Fruit fly (Drosophila melanogaster) whole organism, prepupa: ENCODE results near the gene S-Lap1.

Experiments used
- Blimp-1 ChIP-seq: fragments of 200-800 bp; sonication (Bioruptor generic); optimal IDR thresholded peaks from 3 replicates; lab custom pipeline; 2017; ENCODE audit warnings: missing biosample characterization, missing genetic modification characterization, mild to moderate bottlenecking, moderate library complexity, missing genetic modification reagents
- CG10669 ChIP-seq: fragments of 200-800 bp; sonication (Bioruptor generic); optimal IDR thresholded peaks from 3 replicates; lab custom pipeline; 2018; ENCODE audit warnings: missing biosample characterization, mild to moderate bottlenecking, missing genetic modification characterization, moderate library complexity
- CG11294 ChIP-seq: fragments of 200-800 bp; sonication (Bioruptor generic); IDR thresholded peaks from 2 replicates; pipeline ENCODE4 v1.3.6; 2022; ENCODE audit warnings: missing biosample characterization, missing genetic modification characterization
- CG11762 ChIP-seq: fragments of 200-800 bp; sonication (Bioruptor generic); optimal IDR thresholded peaks from 3 replicates; lab custom pipeline; 2016; ENCODE audit warnings: missing biosample characterization, missing genetic modification characterization; ENCODE audit not compliant: insufficient read depth
- CG11902 ChIP-seq: fragments of 200-800 bp; sonication (Bioruptor generic); optimal IDR thresholded peaks from 3 replicates; lab custom pipeline; 2016; ENCODE audit warnings: missing biosample characterization, missing genetic modification characterization
- CG15336 ChIP-seq: fragments of 200-800 bp; sonication (Bioruptor generic); IDR thresholded peaks from 2 replicates; pipeline ENCODE4 v1.3.6; 2022; ENCODE audit warnings: missing biosample characterization, missing genetic modification characterization
- CG1621 ChIP-seq: fragments of 200-800 bp; sonication (Bioruptor generic); optimal IDR thresholded peaks from 3 replicates; lab custom pipeline; 2018; ENCODE audit warnings: missing biosample characterization, mild to moderate bottlenecking, missing genetic modification characterization
- CG16779 ChIP-seq: fragments of 200-800 bp; sonication (Bioruptor generic); optimal IDR thresholded peaks from 3 replicates; lab custom pipeline; 2017; ENCODE audit warnings: missing biosample characterization, mild to moderate bottlenecking, missing genetic modification characterization
- CG31627 ChIP-seq: fragments of 200-800 bp; sonication (Bioruptor generic); optimal IDR thresholded peaks from 3 replicates; lab custom pipeline; 2016; ENCODE audit warnings: missing biosample characterization, missing genetic modification characterization
- CG32006 ChIP-seq: fragments of 200-800 bp; sonication (Bioruptor generic); optimal IDR thresholded peaks from 3 replicates; lab custom pipeline; 2017; ENCODE audit warnings: missing biosample characterization, mild to moderate bottlenecking, missing genetic modification characterization
- CG6163 ChIP-seq: fragments of 200-800 bp; sonication (Bioruptor generic); IDR thresholded peaks from 3 replicates; pipeline ENCODE4 v1.3.6; 2022; ENCODE audit warnings: missing biosample characterization, missing genetic modification characterization
- CG6276 ChIP-seq: fragments of 200-800 bp; sonication (Bioruptor generic); optimal IDR thresholded peaks from 2 replicates; lab custom pipeline; 2017; ENCODE audit warnings: missing biosample characterization, mild to moderate bottlenecking, missing genetic modification characterization
- CG6792 ChIP-seq: fragments of 200-800 bp; sonication (Bioruptor generic); optimal IDR thresholded peaks from 3 replicates; lab custom pipeline; 2016; ENCODE audit warnings: missing biosample characterization, missing genetic modification characterization
- CG6854 ChIP-seq: fragments of 200-800 bp; sonication (Bioruptor generic); optimal IDR thresholded peaks from 2 replicates; lab custom pipeline; 2017; ENCODE audit warnings: missing biosample characterization, mild to moderate bottlenecking, missing genetic modification characterization
- CG8119 ChIP-seq: fragments of 200-800 bp; sonication (Bioruptor generic); IDR thresholded peaks from 3 replicates; pipeline ENCODE4 v1.3.6; 2022; ENCODE audit warnings: missing biosample characterization, missing genetic modification characterization
- CG8319 ChIP-seq: fragments of 200-800 bp; sonication (Bioruptor generic); optimal IDR thresholded peaks from 3 replicates; lab custom pipeline; 2016; ENCODE audit warnings: missing biosample characterization, missing genetic modification characterization
- CG8632 ChIP-seq: fragments of 200-800 bp; sonication (Bioruptor generic); optimal IDR thresholded peaks from 3 replicates; lab custom pipeline; 2016; ENCODE audit warnings: missing biosample characterization, missing genetic modification characterization
- Eip75B ChIP-seq: fragments of 200-800 bp; sonication (Bioruptor generic); optimal IDR thresholded peaks from 3 replicates; lab custom pipeline; 2016; ENCODE audit warnings: missing biosample characterization, missing genetic modification characterization
- Eip78C ChIP-seq: fragments of 200-800 bp; sonication (Bioruptor generic); peaks from one replicate; lab custom pipeline; 2016; ENCODE audit warnings: missing biosample characterization, missing genetic modification characterization
- Eip93F ChIP-seq: fragments of 200-800 bp; sonication (Bioruptor generic); optimal IDR thresholded peaks from 2 replicates; lab custom pipeline; 2016; ENCODE audit warnings: missing biosample characterization, mild to moderate bottlenecking, missing genetic modification characterization
- Ets21C ChIP-seq: fragments of 200-800 bp; sonication (Bioruptor generic); optimal IDR thresholded peaks from 3 replicates; lab custom pipeline; 2016; ENCODE audit warnings: missing biosample characterization, missing genetic modification characterization
- Ets96B ChIP-seq: fragments of 200-800 bp; optimal IDR thresholded peaks from 2 replicates; lab custom pipeline; 2019; ENCODE audit warnings: missing biosample characterization, mild to moderate bottlenecking, missing genetic modification characterization, moderate library complexity
- Gug ChIP-seq: fragments of 200-800 bp; sonication (Bioruptor generic); IDR thresholded peaks from 2 replicates; pipeline ENCODE4 v1.3.6; 2022; ENCODE audit warnings: missing biosample characterization, missing genetic modification characterization
- Hr39 ChIP-seq: fragments of 200-800 bp; sonication (Bioruptor generic); optimal IDR thresholded peaks from 2 replicates; lab custom pipeline; 2016; ENCODE audit warnings: missing biosample characterization, missing genetic modification characterization
- Hr4 ChIP-seq: fragments of 200-800 bp; sonication (Bioruptor generic); optimal IDR thresholded peaks from 3 replicates; lab custom pipeline; 2016; ENCODE audit warnings: missing biosample characterization, missing genetic modification characterization
- Lpt ChIP-seq: fragments of 200-800 bp; sonication (Bioruptor generic); optimal IDR thresholded peaks from 3 replicates; lab custom pipeline; 2016; ENCODE audit warnings: missing biosample characterization, missing genetic modification characterization
- Met ChIP-seq: fragments of 200-800 bp; sonication (Bioruptor generic); optimal IDR thresholded peaks from 3 replicates; lab custom pipeline; 2016; ENCODE audit warnings: missing biosample characterization, missing genetic modification characterization
- OdsH ChIP-seq: fragments of 200-800 bp; sonication (Bioruptor generic); optimal IDR thresholded peaks from 3 replicates; lab custom pipeline; 2016; ENCODE audit warnings: missing biosample characterization, missing genetic modification characterization
- Smox ChIP-seq: fragments of 200-800 bp; sonication (Bioruptor generic); optimal IDR thresholded peaks from 3 replicates; lab custom pipeline; 2016; ENCODE audit warnings: missing biosample characterization, missing genetic modification characterization
- Sox102F ChIP-seq: fragments of 200-800 bp; sonication (Bioruptor generic); optimal IDR thresholded peaks from 2 replicates; lab custom pipeline; 2016; ENCODE audit warnings: missing biosample characterization, mild to moderate bottlenecking, missing genetic modification characterization
- Sox15 ChIP-seq: fragments of 200-800 bp; sonication (Bioruptor generic); optimal IDR thresholded peaks from 3 replicates; lab custom pipeline; 2016; ENCODE audit warnings: missing biosample characterization, missing genetic modification characterization
- achi ChIP-seq: fragments of 200-800 bp; sonication (Bioruptor generic); optimal IDR thresholded peaks from 3 replicates; lab custom pipeline; 2016; ENCODE audit warnings: missing biosample characterization, missing genetic modification characterization
- acj6 ChIP-seq: fragments of 200-800 bp; sonication (Bioruptor generic); optimal IDR thresholded peaks from 3 replicates; lab custom pipeline; 2016; ENCODE audit warnings: missing biosample characterization, missing genetic modification characterization
- dac ChIP-seq: fragments of 200-800 bp; sonication (Bioruptor generic); optimal IDR thresholded peaks from 2 replicates; lab custom pipeline; 2017; ENCODE audit warnings: missing biosample characterization, mild to moderate bottlenecking, missing genetic modification characterization
- dsx ChIP-seq: fragments of 200-800 bp; optimal IDR thresholded peaks from 3 replicates; lab custom pipeline; 2019; ENCODE audit warnings: missing biosample characterization, mild to moderate bottlenecking, missing genetic modification characterization, moderate library complexity; ENCODE audit not compliant: poor library complexity, severe bottlenecking
- esn ChIP-seq: fragments of 200-800 bp; sonication (Bioruptor generic); optimal IDR thresholded peaks from 2 replicates; lab custom pipeline; 2016; ENCODE audit warnings: missing biosample characterization, mild to moderate bottlenecking, missing genetic modification characterization, moderate library complexity
- lz ChIP-seq: fragments of 200-800 bp; sonication (Bioruptor generic); optimal IDR thresholded peaks from 3 replicates; lab custom pipeline; 2016; ENCODE audit warnings: missing biosample characterization, missing genetic modification characterization
- net ChIP-seq: fragments of 200-800 bp; sonication (Bioruptor generic); optimal IDR thresholded peaks from 3 replicates; lab custom pipeline; 2016; ENCODE audit warnings: missing biosample characterization, missing genetic modification characterization
- pdm3 ChIP-seq: fragments of 200-800 bp; sonication (Bioruptor generic); optimal IDR thresholded peaks from 3 replicates; lab custom pipeline; 2016; ENCODE audit warnings: missing biosample characterization, missing genetic modification characterization
- salr ChIP-seq, 2 experiments: fragments of 200-800 bp; sonication (Bioruptor generic); optimal IDR thresholded peaks; 3 replicates each; lab custom pipeline; 2016 to 2018; ENCODE audit warnings: missing biosample characterization in 2 of 2, missing genetic modification characterization in 2 of 2, mild to moderate bottlenecking in 1 of 2
- ss ChIP-seq, 2 experiments: fragments of 200-800 bp; sonication (Bioruptor generic); optimal IDR thresholded peaks; 2 replicates in 1 of 2; 3 replicates in 1 of 2; lab custom pipeline; 2017 to 2018; ENCODE audit warnings: mild to moderate bottlenecking in 2 of 2, missing biosample characterization in 2 of 2, missing genetic modification characterization in 2 of 2, moderate library complexity in 1 of 2
- svp ChIP-seq: fragments of 200-800 bp; sonication (Bioruptor generic); peaks from one replicate; lab custom pipeline; 2016; ENCODE audit warnings: missing biosample characterization, missing genetic modification characterization
- topi ChIP-seq: fragments of 200-800 bp; sonication (Bioruptor generic); optimal IDR thresholded peaks from 3 replicates; lab custom pipeline; 2016; ENCODE audit warnings: missing biosample characterization, missing genetic modification characterization
- vri ChIP-seq: fragments of 200-800 bp; sonication (Bioruptor generic); optimal IDR thresholded peaks from 3 replicates; lab custom pipeline; 2016; ENCODE audit warnings: missing biosample characterization, mild to moderate bottlenecking, missing genetic modification characterization

S-Lap1 gene

dm6 chr3L:8600752-8601433 lies 16.1 kb upstream of the S-Lap1 start, which contains the start of the genes Nelf-E and RpL14 (continued):
- TF ChIP-seq lz (GFP tag; lab: Kevin White, UChicago) (peak; percentile 93), Eip78C (peak; percentile 94), CG8632 (GFP tag; lab: Kevin White, UChicago) (peak; percentile 77), svp (GFP tag; lab: Kevin White, UChicago) (peak; percentile 90), vri (peak; percentile 92), CG8319 (GFP tag; lab: Kevin White, UChicago) (peak; percentile 75), CG15336 (GFP tag; lab: Robert Waterston, UW) (peak; percentile 51; the same call in 1 of the 2 replicates), OdsH (GFP tag; lab: Kevin White, UChicago) (no peak), CG11902 (GFP tag; lab: Kevin White, UChicago) (peak; percentile 60), Hr39 (GFP tag; lab: Kevin White, UChicago) (peak; percentile 88), Smox (GFP tag; lab: Kevin White, UChicago) (peak; percentile 82), topi (peak; percentile 91), CG1621 (tag; lab: Kevin White, UChicago) (peak; percentile 85), Sox102F (GFP tag; lab: Kevin White, UChicago) (peak; percentile 92), CG6276 (no peak), CG11762 (GFP tag; lab: Kevin White, UChicago) (peak; percentile 73), CG10669 (GFP tag; lab: Kevin White, UChicago) (peak; percentile 83), CG16779 (peak; percentile 78), Gug (GFP tag; lab: Robert Waterston, UW) (peak; percentile 66), Sox15 (peak; percentile 64), salr (GFP tag; optimal IDR thresholded peaks at IDR 0.05; lab: Kevin White, UChicago) (peak in 1 of 2 experiments; percentile 92), CG6792 (peak; percentile 79), CG31627 (GFP tag; lab: Kevin White, UChicago) (peak; percentile 91), Ets21C (GFP tag; lab: Kevin White, UChicago) (peak; percentile 72), CG11294 (GFP tag; lab: Robert Waterston, UW) (peak; percentile 46; the same call in 1 of the 2 replicates), Lpt (GFP tag; lab: Kevin White, UChicago) (peak; percentile 26), CG6854 (GFP tag; lab: Kevin White, UChicago) (peak; percentile 94), dsx (peak; percentile 57)

dm6 chr3L:8603880-8604692 lies 12.9 kb upstream of the S-Lap1 start, which contains the start of the genes CG5989 and CG6282:
Gene CG5989 (minus strand): TSS chr3L:8604149.
Gene CG6282 (plus strand): TSS chr3L:8604657.
- TF ChIP-seq ss (GFP tag; optimal IDR thresholded peaks at IDR 0.05; lab: Kevin White, UChicago) (no peak), Eip78C (peak; percentile 66), Blimp-1 (GFP tag; lab: Kevin White, UChicago) (peak; percentile 19), Eip93F (GFP tag; lab: Kevin White, UChicago) (no peak), CG16779 (no peak), acj6 (GFP tag; lab: Kevin White, UChicago) (peak; percentile 6), Sox15 (no peak), pdm3 (GFP tag; lab: Kevin White, UChicago) (peak; percentile 25), CG8119 (peak; percentile 54), Gug (GFP tag; lab: Robert Waterston, UW) (0 out of 2 replicates have a peak, but pooled peaks have one; percentile 15), esn (GFP tag; lab: Kevin White, UChicago) (peak; percentile 45), topi (no peak), vri (peak; percentile 48), Ets96B (tag; lab: Kevin White, UChicago) (no peak), CG32006 (GFP tag; lab: Kevin White, UChicago) (peak; percentile 62), dac (peak; percentile 41), svp (GFP tag; lab: Kevin White, UChicago) (peak; percentile 78), Hr4 (GFP tag; lab: Kevin White, UChicago) (peak; percentile 64), CG6792 (no peak), Met (GFP tag; lab: Kevin White, UChicago) (peak; percentile 45), Hr39 (GFP tag; lab: Kevin White, UChicago) (no peak), Eip75B (peak; percentile 41), Sox102F (GFP tag; lab: Kevin White, UChicago) (peak; percentile 6), Smox (GFP tag; lab: Kevin White, UChicago) (peak; percentile 7), OdsH (GFP tag; lab: Kevin White, UChicago) (peak; percentile 7), CG15336 (GFP tag; lab: Robert Waterston, UW) (peak; percentile 65), achi (GFP tag; lab: Kevin White, UChicago) (no peak), CG10669 (GFP tag; lab: Kevin White, UChicago) (no peak), lz (GFP tag; lab: Kevin White, UChicago) (peak; percentile 8), CG8632 (GFP tag; lab: Kevin White, UChicago) (no peak), CG6163 (GFP tag; lab: Robert Waterston, UW) (0 out of 3 replicates have a peak, but pooled peaks have one; percentile 22), net (GFP tag; lab: Kevin White, UChicago) (no peak)
